ENCODE assay signal across 4 worm cellular contexts in genomic region chrV:9712418-9713173, ce11.
TF ChIP-seq lines count a peak whose summit lies in the region.

No protein-coding gene starts in this region.

TF ChIP-seq in whole organism, L1 larva, 84 proteins besides CTCF, POLR2A, EP300 and RAD21:
- TF ChIP-seq ceh-8 (GFP tag; optimal IDR thresholded peaks at IDR 0.05; lab: Kevin White, UChicago) (no peak), elt-2 (tag; optimal IDR thresholded peaks at IDR 0.05; lab: Kevin White, UChicago) (peak; percentile 51)

TF ChIP-seq in whole organism, L2 larva, 48 proteins besides CTCF, POLR2A, EP300 and RAD21:
- peak; percentile 80 for TF ChIP-seq fos-1 (tag; optimal IDR thresholded peaks at IDR 0.05; lab: Kevin White, UChicago)
- TF ChIP-seq nhr-129 (tag; optimal IDR thresholded peaks at IDR 0.05; lab: Kevin White, UChicago) = no peak
- TF ChIP-seq ztf-4 (tag; optimal IDR thresholded peaks at IDR 0.05; lab: Kevin White, UChicago) = no peak
- no peak for TF ChIP-seq elt-1 (tag; optimal IDR thresholded peaks at IDR 0.05; lab: Kevin White, UChicago)
- no peak for TF ChIP-seq crh-2 (tag; optimal IDR thresholded peaks at IDR 0.05; lab: Kevin White, UChicago)
- no peak for TF ChIP-seq lin-13 (GFP tag; optimal IDR thresholded peaks at IDR 0.05; lab: Kevin White, UChicago)

TF ChIP-seq in whole organism, L3 larva, 47 proteins besides CTCF, POLR2A, EP300 and RAD21:
- TF ChIP-seq ztf-11 (tag; optimal IDR thresholded peaks at IDR 0.05; lab: Kevin White, UChicago) (no peak), jun-1 (tag; optimal IDR thresholded peaks at IDR 0.05; lab: Kevin White, UChicago) (peak; percentile 39), pqm-1 (tag; optimal IDR thresholded peaks at IDR 0.05; lab: Kevin White, UChicago) (peak; percentile 32), elt-2 (tag; optimal IDR thresholded peaks at IDR 0.05; lab: Kevin White, UChicago) (peak; percentile 59)

TF ChIP-seq in whole organism, L4 larva, 104 proteins besides CTCF, POLR2A, EP300 and RAD21:
- TF ChIP-seq php-3 (GFP tag; IDR thresholded peaks at IDR 0.05; lab: Robert Waterston, UW) (peak; percentile 87), unc-62 (GFP tag; optimal IDR thresholded peaks at IDR 0.05 in 1 of 2; lab: Kevin White, UChicago) (peak in 1 of 2 experiments; percentile 93), unc-62 (tag; optimal IDR thresholded peaks at IDR 0.05; lab: Kevin White, UChicago) (no peak), dve-1 (tag; optimal IDR thresholded peaks at IDR 0.05; lab: Kevin White, UChicago; ENCODE audit: insufficient read depth) (peak; percentile 33), daf-16 (GFP tag; optimal IDR thresholded peaks at IDR 0.05; lab: Kevin White, UChicago) (no peak), daf-16 (tag; optimal IDR thresholded peaks at IDR 0.05; lab: Kevin White, UChicago) (peak; percentile 37), T20F7.1 (GFP tag; optimal IDR thresholded peaks at IDR 0.05; lab: Kevin White, UChicago) (no peak), zip-2 (tag; optimal IDR thresholded peaks at IDR 0.05; lab: Kevin White, UChicago) (no peak), T26A8.4 (GFP tag; IDR thresholded peaks at IDR 0.05; lab: Robert Waterston, UW) (no peak), fkh-10 (GFP tag; optimal IDR thresholded peaks at IDR 0.05; lab: Kevin White, UChicago) (no peak), ama-1 (optimal IDR thresholded peaks at IDR 0.05; lab: Kevin White, UChicago) (no peak), nhr-28 (tag; optimal IDR thresholded peaks at IDR 0.05; lab: Kevin White, UChicago) (peak; percentile 44), aha-1 (tag; lab: Kevin White, UChicago) (peak; percentile 67), pqm-1 (tag; optimal IDR thresholded peaks at IDR 0.05; lab: Kevin White, UChicago) (peak; percentile 47), nhr-77 (tag; optimal IDR thresholded peaks at IDR 0.05; lab: Kevin White, UChicago) (peak; percentile 24)
TF ChIP-seq in whole organism, L4 larva: peak in this region for 8.

Comparison
In these comparisons a context has a peak if more than half of its experiments do, and no peak if none do; other contexts are left out.
1. Of the 29 proteins assayed by ChIP-seq in both whole organism, L4 larva and whole organism, L1 larva: peak only in whole organism, L4 larva: aha-1, nhr-28, nhr-77 and pqm-1; only in whole organism, L1 larva: none; in both: none; in neither: 24; mixed calls (peak in some experiments, not most) for 1.